Worm (Caenorhabditis elegans) whole organism, L4/young adult: Measurements from ENCODE around the gene C47A4.3.

Source experiments
- W03F9.2 ChIP-seq: fragments of 150-350 bp; optimal IDR thresholded peaks from 2 replicates; lab custom pipeline; 2014; ENCODE audit warnings: missing biosample characterization, missing genetic modification characterization
- him-1 ChIP-seq: sonication (generic microtip); optimal IDR thresholded peaks from 2 replicates; lab custom pipeline; 2016; ENCODE audit warnings: missing genotype, missing genetic modification reagents, missing genetic modification characterization, missing compliant biosample characterization

DNA sequence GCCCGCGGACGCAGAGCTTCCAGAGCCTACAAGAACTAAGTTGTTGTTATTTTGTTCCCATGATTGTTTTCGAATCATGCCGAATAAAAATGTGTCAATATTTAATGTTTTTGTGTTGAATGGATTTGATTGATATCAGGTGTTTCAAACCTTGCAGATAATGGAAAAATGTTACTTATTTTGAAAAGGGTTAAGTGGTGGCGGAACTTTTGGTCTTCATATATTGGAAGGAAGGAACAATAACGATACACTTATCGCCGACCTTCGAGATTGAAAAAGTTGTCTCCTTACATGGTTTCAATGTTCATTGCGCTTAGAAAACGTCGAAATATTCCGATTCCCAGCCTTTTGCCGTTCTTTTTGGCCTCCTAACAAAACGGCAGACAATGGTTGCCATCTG lies 36.6 kb upstream of the C47A4.3 start, which contains the start of gene gly-10:
- TF ChIP-seq him-1, result no peak
- TF ChIP-seq W03F9.2 (tag; lab: Kevin White, UChicago), result no peak
